Fruit fly (Drosophila melanogaster): ENCODE measurements around the gene CG11563.

DNA sequence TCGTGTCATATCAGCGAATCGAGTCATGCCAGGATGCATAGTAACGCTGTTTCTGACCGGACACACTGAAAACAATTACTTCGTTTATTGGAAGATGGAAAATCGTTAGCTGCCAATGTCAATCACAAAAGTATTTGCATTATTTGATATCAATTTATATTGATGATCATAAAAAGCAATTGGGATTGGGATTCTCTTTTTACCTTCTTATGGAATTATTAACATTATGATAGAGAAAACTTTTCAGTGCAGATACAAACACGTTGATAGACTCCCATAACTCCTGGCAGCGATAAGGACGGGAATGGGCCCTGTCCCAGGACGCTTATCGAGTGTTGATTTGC, 30.0 kb upstream of the CG11563 start:
- TF ChIP-seq psq (optimal IDR thresholded peaks at IDR 0.05) (no peak), ttk (optimal IDR thresholded peaks at IDR 0.05) (no peak), insv (optimal IDR thresholded peaks at IDR 0.05) (no peak), Myc (optimal IDR thresholded peaks at IDR 0.05) (no peak), Sin3A (optimal IDR thresholded peaks at IDR 0.05) (no peak), h (optimal IDR thresholded peaks at IDR 0.05) (no peak)

Data from Kc167 (cell line).